Fruit fly (Drosophila melanogaster) whole organism, embryonic: ENCODE results near the gene mtsh.
A peak's percentile ranks its signal among the peaks of the same experiment; 100 is the strongest.

Experiments
- ATbp ChIP-seq: fragments of 200-800 bp; sonication (Bioruptor generic); optimal IDR thresholded peaks from 2 replicates; lab custom pipeline; 2017; ENCODE audit warnings: missing biosample characterization, mild to moderate bottlenecking, missing genetic modification characterization, missing genetic modification reagents
- Antp ChIP-seq: fragments of 200-800 bp; sonication (Bioruptor generic); optimal IDR thresholded peaks from 3 replicates; lab custom pipeline; 2016; ENCODE audit warnings: missing biosample characterization, missing genetic modification characterization
- Atf3 ChIP-seq: fragments of 200-800 bp; sonication (Bioruptor generic); optimal IDR thresholded peaks from 3 replicates; lab custom pipeline; 2016; ENCODE audit warnings: missing biosample characterization, missing genetic modification characterization
- CG10431 ChIP-seq: fragments of 200-800 bp; sonication (Bioruptor generic); optimal IDR thresholded peaks from 3 replicates; lab custom pipeline; 2018; ENCODE audit warnings: missing biosample characterization, mild to moderate bottlenecking, missing genetic modification characterization
- CG10565 ChIP-seq: fragments of 200-800 bp; sonication (Bioruptor generic); optimal IDR thresholded peaks from 3 replicates; lab custom pipeline; 2016; ENCODE audit warnings: missing biosample characterization, mild to moderate bottlenecking, missing genetic modification characterization
- CG11696 ChIP-seq: fragments of 200-800 bp; sonication (Bioruptor generic); IDR thresholded peaks from 2 replicates; pipeline ENCODE4 v1.3.6; 2022; ENCODE audit warnings: missing biosample characterization, missing genetic modification characterization
- CG1233 ChIP-seq: fragments of 200-800 bp; sonication (Bioruptor generic); optimal IDR thresholded peaks from 4 replicates; lab custom pipeline; 2018; ENCODE audit warnings: missing biosample characterization, mild to moderate bottlenecking, missing genetic modification characterization
- CG13424 ChIP-seq: fragments of 200-800 bp; sonication (Bioruptor generic); optimal IDR thresholded peaks from 2 replicates; lab custom pipeline; 2019; ENCODE audit warnings: missing biosample characterization, mild to moderate bottlenecking, missing genetic modification characterization, moderate library complexity
- CG13775 ChIP-seq: fragments of 200-800 bp; sonication (Bioruptor generic); optimal IDR thresholded peaks from 3 replicates; lab custom pipeline; 2017; ENCODE audit warnings: missing biosample characterization, mild to moderate bottlenecking, missing genetic modification characterization
- CG15479 ChIP-seq: fragments of 200-800 bp; sonication (Bioruptor generic); optimal IDR thresholded peaks from 3 replicates; lab custom pipeline; 2019; ENCODE audit warnings: missing biosample characterization, mild to moderate bottlenecking, missing genetic modification characterization, moderate library complexity
- CG15601 ChIP-seq: fragments of 200-800 bp; sonication (Bioruptor generic); optimal IDR thresholded peaks from 3 replicates; lab custom pipeline; 2019; ENCODE audit warnings: missing biosample characterization, mild to moderate bottlenecking, missing genetic modification characterization, moderate library complexity
- CG15696 ChIP-seq: fragments of 200-800 bp; sonication (Bioruptor generic); optimal IDR thresholded peaks from 2 replicates; lab custom pipeline; 2019; ENCODE audit warnings: missing biosample characterization, mild to moderate bottlenecking, missing genetic modification characterization, moderate library complexity
- CG1602 ChIP-seq: fragments of 200-800 bp; sonication (Bioruptor generic); optimal IDR thresholded peaks from 3 replicates; lab custom pipeline; 2016; ENCODE audit warnings: missing biosample characterization, missing genetic modification characterization
- CG1647 ChIP-seq: fragments of 200-800 bp; sonication (Bioruptor generic); optimal IDR thresholded peaks from 3 replicates; lab custom pipeline; 2016; ENCODE audit warnings: missing biosample characterization, missing genetic modification characterization
- CG17359 ChIP-seq: fragments of 200-800 bp; sonication (Bioruptor generic); optimal IDR thresholded peaks from 3 replicates; lab custom pipeline; 2018; ENCODE audit warnings: missing biosample characterization, mild to moderate bottlenecking, missing genetic modification characterization, moderate library complexity
- CG17385 ChIP-seq: fragments of 200-800 bp; sonication (Bioruptor generic); optimal IDR thresholded peaks from 3 replicates; lab custom pipeline; 2018; ENCODE audit warnings: missing biosample characterization, mild to moderate bottlenecking, missing genetic modification characterization
- CG17912 ChIP-seq: fragments of 200-800 bp; sonication (Bioruptor generic); optimal IDR thresholded peaks from 2 replicates; lab custom pipeline; 2018; ENCODE audit warnings: missing biosample characterization, mild to moderate bottlenecking, missing genetic modification characterization
- CG18011 ChIP-seq: fragments of 200-800 bp; sonication (Bioruptor generic); optimal IDR thresholded peaks from 2 replicates; lab custom pipeline; 2017; ENCODE audit warnings: missing biosample characterization, missing genetic modification characterization, mild to moderate bottlenecking, moderate library complexity, missing genotype
- CG2199 ChIP-seq: fragments of 200-800 bp; sonication (Bioruptor generic); IDR thresholded peaks from 3 replicates; pipeline ENCODE4 v1.3.6; 2022; ENCODE audit warnings: missing biosample characterization, missing genetic modification characterization
- CG31441 ChIP-seq: fragments of 200-800 bp; sonication (Bioruptor generic); IDR thresholded peaks from 2 replicates; pipeline ENCODE4 v1.3.6; 2022; ENCODE audit warnings: missing biosample characterization, missing genetic modification characterization
- CG33557 ChIP-seq: fragments of 200-800 bp; sonication (Bioruptor generic); optimal IDR thresholded peaks from 2 replicates; lab custom pipeline; 2019; ENCODE audit warnings: missing biosample characterization, mild to moderate bottlenecking, missing genetic modification characterization, moderate library complexity
- CG7357 ChIP-seq: fragments of 200-800 bp; sonication (Bioruptor generic); IDR thresholded peaks from 3 replicates; pipeline ENCODE4 v1.3.6; 2022; ENCODE audit warnings: missing biosample characterization, missing genetic modification characterization
- CG8478 ChIP-seq: fragments of >200 bp; optimal IDR thresholded peaks from 2 replicates; lab custom pipeline; 2018
- CG9437 ChIP-seq: fragments of 200-800 bp; sonication (Bioruptor generic); optimal IDR thresholded peaks from 2 replicates; lab custom pipeline; 2018; ENCODE audit warnings: missing biosample characterization, mild to moderate bottlenecking, missing genetic modification characterization
- CG9727 ChIP-seq: fragments of 200-800 bp; sonication (Bioruptor generic); optimal IDR thresholded peaks from 3 replicates; lab custom pipeline; 2017; ENCODE audit warnings: missing biosample characterization, mild to moderate bottlenecking, missing genetic modification characterization
- CG9932 ChIP-seq: fragments of 200-800 bp; sonication (Bioruptor generic); IDR thresholded peaks from 2 replicates; pipeline ENCODE4 v1.3.6; 2022; ENCODE audit warnings: missing biosample characterization, missing genetic modification characterization
- Mad ChIP-seq: fragments of 200-800 bp; sonication (Bioruptor generic); optimal IDR thresholded peaks from 2 replicates; lab custom pipeline; 2016; ENCODE audit warnings: missing biosample characterization, missing genetic modification characterization
- NFAT ChIP-seq: fragments of 200-800 bp; sonication (Bioruptor generic); IDR thresholded peaks from 2 replicates; pipeline ENCODE4 v1.3.6; 2022; ENCODE audit warnings: missing biosample characterization, missing genetic modification characterization
- Neu2 ChIP-seq: fragments of 200-800 bp; sonication (Bioruptor generic); optimal IDR thresholded peaks from 3 replicates; lab custom pipeline; 2016; ENCODE audit warnings: missing biosample characterization, missing genetic modification characterization, borderline replicate concordance
- Poxn ChIP-seq: fragments of 200-800 bp; sonication (Bioruptor generic); IDR thresholded peaks from 2 replicates; pipeline ENCODE4 v1.3.6; 2022; ENCODE audit warnings: missing biosample characterization, missing genetic modification characterization
- Sry-δ ChIP-seq: fragments of 200-800 bp; sonication (Bioruptor generic); optimal IDR thresholded peaks from 2 replicates; lab custom pipeline; 2016; ENCODE audit warnings: missing biosample characterization, missing genetic modification characterization
- Stat92E ChIP-seq, 3 experiments: fragments of >200 bp in 2 of 3; fragments of 200-800 bp in 1 of 3; sonication (Bioruptor generic) in 1 of 3; optimal IDR thresholded peaks; 2 replicates each; lab custom pipeline; 2017 to 2019; ENCODE audit warnings: missing biosample characterization in 3 of 3, missing genetic modification characterization in 3 of 3, mild to moderate bottlenecking in 1 of 3, moderate library complexity in 1 of 3
- Usf ChIP-seq: fragments of 200-800 bp; sonication (Bioruptor generic); optimal IDR thresholded peaks from 2 replicates; lab custom pipeline; 2017; ENCODE audit warnings: missing genotype, missing biosample characterization, missing genetic modification characterization
- dan ChIP-seq: fragments of 200-800 bp; sonication (Bioruptor generic); IDR thresholded peaks from 2 replicates; pipeline ENCODE4 v1.3.6; 2022; ENCODE audit warnings: missing biosample characterization, missing genetic modification characterization
- disco-r ChIP-seq: fragments of 200-800 bp; sonication (Bioruptor generic); optimal IDR thresholded peaks from 2 replicates; lab custom pipeline; 2016; ENCODE audit warnings: missing biosample characterization, missing genetic modification characterization
- dmrt11E ChIP-seq: fragments of 200-800 bp; sonication (Bioruptor generic); optimal IDR thresholded peaks from 3 replicates; lab custom pipeline; 2018; ENCODE audit warnings: missing biosample characterization, mild to moderate bottlenecking, missing genetic modification characterization, moderate library complexity
- fu2 ChIP-seq: fragments of 200-800 bp; sonication (Bioruptor generic); optimal IDR thresholded peaks from 2 replicates; lab custom pipeline; 2016; ENCODE audit warnings: missing biosample characterization, missing genetic modification characterization
- gro ChIP-seq: fragments of 200-800 bp; sonication (Bioruptor generic); optimal IDR thresholded peaks from 2 replicates; lab custom pipeline; 2016; ENCODE audit warnings: missing biosample characterization, missing genetic modification characterization
- ind ChIP-seq: fragments of 200-800 bp; sonication (Bioruptor generic); optimal IDR thresholded peaks from 3 replicates; lab custom pipeline; 2016; ENCODE audit warnings: missing biosample characterization, missing genetic modification characterization
- jumu ChIP-seq: fragments of 200-800 bp; sonication (Bioruptor generic); optimal IDR thresholded peaks from 3 replicates; lab custom pipeline; 2016; ENCODE audit warnings: missing biosample characterization, missing genetic modification characterization
- knrl ChIP-seq: fragments of 200-800 bp; sonication (Bioruptor generic); IDR thresholded peaks from 3 replicates; pipeline ENCODE4 v1.3.6; 2022; ENCODE audit warnings: missing biosample characterization, missing genetic modification characterization; ENCODE audit not compliant: partially characterized antibody
- mam ChIP-seq: fragments of 200-800 bp; sonication (Bioruptor generic); optimal IDR thresholded peaks from 3 replicates; lab custom pipeline; 2016; ENCODE audit warnings: missing biosample characterization, missing genetic modification characterization
- mld ChIP-seq: fragments of 200-800 bp; sonication (Bioruptor generic); IDR thresholded peaks from 3 replicates; pipeline ENCODE4 v1.3.6; 2022; ENCODE audit warnings: missing biosample characterization, missing genetic modification characterization; ENCODE audit not compliant: partially characterized antibody
- nerfin-1 ChIP-seq: fragments of 200-800 bp; sonication (Bioruptor generic); optimal IDR thresholded peaks from 3 replicates; lab custom pipeline; 2019; ENCODE audit warnings: missing biosample characterization, mild to moderate bottlenecking, missing genetic modification characterization, moderate library complexity
- ranshi ChIP-seq: fragments of 200-800 bp; sonication (Bioruptor generic); IDR thresholded peaks from 2 replicates; pipeline ENCODE4 v1.3.6; 2022; ENCODE audit warnings: missing biosample characterization, missing genetic modification characterization
- rib ChIP-seq: fragments of 200-800 bp; sonication (Bioruptor generic); IDR thresholded peaks from 2 replicates; pipeline ENCODE4 v1.3.6; 2022; ENCODE audit warnings: missing biosample characterization, missing genetic modification characterization
- ro ChIP-seq: fragments of 200-800 bp; sonication (Bioruptor generic); IDR thresholded peaks from 2 replicates; pipeline ENCODE4 v1.3.6; 2022; ENCODE audit warnings: missing biosample characterization, missing genetic modification characterization
- schlank ChIP-seq: fragments of 200-800 bp; sonication (Bioruptor generic); optimal IDR thresholded peaks from 2 replicates; lab custom pipeline; 2018; ENCODE audit warnings: missing biosample characterization, mild to moderate bottlenecking, missing genetic modification characterization
- sens-2 ChIP-seq: fragments of 200-800 bp; sonication (Bioruptor generic); IDR thresholded peaks from 2 replicates; pipeline ENCODE4 v1.3.6; 2022; ENCODE audit warnings: missing biosample characterization, missing genetic modification characterization
- sob ChIP-seq: fragments of 200-800 bp; sonication (Bioruptor generic); IDR thresholded peaks from 2 replicates; pipeline ENCODE4 v1.3.6; 2022; ENCODE audit warnings: missing biosample characterization, missing genetic modification characterization
- sr ChIP-seq: fragments of 200-800 bp; sonication (Bioruptor generic); IDR thresholded peaks from 3 replicates; pipeline ENCODE4 v1.3.6; 2022; ENCODE audit warnings: missing biosample characterization, missing genetic modification characterization

mtsh gene

DNA sequence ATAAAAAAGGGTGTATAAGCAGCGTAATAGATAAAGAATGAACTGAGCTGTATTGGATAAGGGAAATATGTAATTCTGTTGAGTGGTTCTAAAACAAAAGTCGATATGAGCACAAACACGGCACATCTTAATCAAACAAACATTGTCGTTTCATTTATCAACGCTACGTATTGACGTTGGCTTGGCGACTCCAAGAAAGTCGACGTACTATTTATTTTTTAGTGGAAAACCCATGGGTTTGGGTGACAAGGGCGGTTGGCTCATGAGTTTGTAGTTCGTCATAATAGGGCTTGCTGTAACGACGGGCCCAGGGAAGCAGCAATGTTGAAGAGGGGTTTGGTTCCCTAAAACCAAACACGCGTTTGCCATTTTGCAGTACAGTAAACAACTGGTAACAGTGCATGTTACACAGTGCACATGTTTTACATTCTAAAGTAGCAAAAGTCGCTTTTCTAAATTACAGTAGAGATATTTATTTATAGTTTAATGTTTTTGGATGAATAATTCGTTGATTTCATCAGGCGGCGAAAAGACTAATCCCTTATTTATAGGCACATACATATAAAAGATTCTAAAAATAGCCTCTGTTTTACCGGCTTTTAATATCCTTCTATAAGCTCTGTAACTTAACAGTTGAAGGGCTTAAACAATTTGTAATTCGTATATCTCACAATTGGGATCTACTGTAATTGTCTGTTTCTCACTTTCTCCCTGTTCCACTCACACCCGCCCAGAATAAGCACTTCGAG lies 41.7 kb upstream of the mtsh start (continued):
- no peak for TF ChIP-seq CG17912 (GFP tag; lab: Kevin White, UChicago)
- no peak for TF ChIP-seq fu2 (GFP tag; lab: Kevin White, UChicago)
- peak; percentile 38; the same call in 1 of the 3 replicates for TF ChIP-seq CG2199 (GFP tag; lab: Robert Waterston, UW)
- 0 out of 2 replicates have a peak, but pooled peaks have one; percentile 20 for TF ChIP-seq CG31441 (GFP tag; lab: Robert Waterston, UW)
- TF ChIP-seq sens-2 (GFP tag; lab: Robert Waterston, UW), result no peak
- TF ChIP-seq CG11696, result no peak
- no peak for TF ChIP-seq disco-r (GFP tag; lab: Kevin White, UChicago)
- TF ChIP-seq CG1233 (GFP tag; lab: Kevin White, UChicago), result no peak
- no peak for TF ChIP-seq schlank (tag; lab: Kevin White, UChicago)
- no peak for TF ChIP-seq Neu2 (GFP tag; lab: Kevin White, UChicago)
- no peak for TF ChIP-seq gro (GFP tag; lab: Kevin White, UChicago)
- no peak for TF ChIP-seq mam (GFP tag; lab: Kevin White, UChicago)
- TF ChIP-seq Antp (GFP tag; lab: Kevin White, UChicago), result no peak
- no peak for TF ChIP-seq CG8478 (lab: Kevin White, UChicago)
- TF ChIP-seq CG1602 (GFP tag; lab: Kevin White, UChicago), result peak; percentile 19
- no peak for TF ChIP-seq CG15479 (GFP tag; lab: Kevin White, UChicago)
- TF ChIP-seq Stat92E (GFP tag; optimal IDR thresholded peaks at IDR 0.05; lab: Kevin White, UChicago), result no peak
- TF ChIP-seq CG17385 (GFP tag; lab: Kevin White, UChicago), result peak; percentile 10
- TF ChIP-seq rib (GFP tag; lab: Robert Waterston, UW), result no peak
- no peak for TF ChIP-seq sob (GFP tag; lab: Robert Waterston, UW)
- TF ChIP-seq dan (GFP tag; lab: Robert Waterston, UW), result no peak
- no peak for TF ChIP-seq mld
- no peak for TF ChIP-seq CG33557 (GFP tag; lab: Kevin White, UChicago)
- TF ChIP-seq CG10431 (GFP tag; lab: Kevin White, UChicago), result no peak
- TF ChIP-seq Sry-δ (GFP tag; lab: Kevin White, UChicago), result no peak
- no peak for TF ChIP-seq NFAT (GFP tag; lab: Robert Waterston, UW)
- TF ChIP-seq Poxn (GFP tag; lab: Robert Waterston, UW), result no peak
- no peak for TF ChIP-seq CG13775 (GFP tag; lab: Kevin White, UChicago)
- no peak for TF ChIP-seq ranshi (GFP tag; lab: Robert Waterston, UW)
- peak; percentile 13 for TF ChIP-seq dmrt11E (tag; lab: Kevin White, UChicago)
- TF ChIP-seq ind (GFP tag; lab: Kevin White, UChicago), result peak; percentile 2
- TF ChIP-seq ATbp (GFP tag; lab: Kevin White, UChicago), result peak; percentile 44
- TF ChIP-seq CG13424, result peak; percentile 16
- TF ChIP-seq Atf3 (GFP tag; lab: Kevin White, UChicago), result no peak
- TF ChIP-seq CG9727 (GFP tag; lab: Kevin White, UChicago), result peak; percentile 45
- TF ChIP-seq CG15601 (tag; lab: Kevin White, UChicago), result no peak
- no peak for TF ChIP-seq nerfin-1
- no peak for TF ChIP-seq sr (GFP tag; lab: Robert Waterston, UW)
- TF ChIP-seq CG17359 (tag; lab: Kevin White, UChicago), result no peak
- no peak for TF ChIP-seq CG10565 (GFP tag; lab: Kevin White, UChicago)
- no peak for TF ChIP-seq Usf (GFP tag; lab: Kevin White, UChicago)
- no peak for TF ChIP-seq Mad (GFP tag; lab: Kevin White, UChicago)
- TF ChIP-seq jumu (GFP tag; lab: Kevin White, UChicago), result no peak
- no peak for TF ChIP-seq CG9932 (GFP tag; lab: Robert Waterston, UW)
- TF ChIP-seq CG18011, result no peak
- TF ChIP-seq ro (GFP tag; lab: Robert Waterston, UW), result no peak
- no peak for TF ChIP-seq CG7357 (GFP tag; lab: Robert Waterston, UW)
- no peak for TF ChIP-seq CG9437
- no peak for TF ChIP-seq CG1647 (GFP tag; lab: Kevin White, UChicago)
- no peak for TF ChIP-seq CG15696 (tag; lab: Kevin White, UChicago)
- no peak for TF ChIP-seq knrl
